Worm (Caenorhabditis elegans): ENCODE results near the gene C54E4.12.

DNA sequence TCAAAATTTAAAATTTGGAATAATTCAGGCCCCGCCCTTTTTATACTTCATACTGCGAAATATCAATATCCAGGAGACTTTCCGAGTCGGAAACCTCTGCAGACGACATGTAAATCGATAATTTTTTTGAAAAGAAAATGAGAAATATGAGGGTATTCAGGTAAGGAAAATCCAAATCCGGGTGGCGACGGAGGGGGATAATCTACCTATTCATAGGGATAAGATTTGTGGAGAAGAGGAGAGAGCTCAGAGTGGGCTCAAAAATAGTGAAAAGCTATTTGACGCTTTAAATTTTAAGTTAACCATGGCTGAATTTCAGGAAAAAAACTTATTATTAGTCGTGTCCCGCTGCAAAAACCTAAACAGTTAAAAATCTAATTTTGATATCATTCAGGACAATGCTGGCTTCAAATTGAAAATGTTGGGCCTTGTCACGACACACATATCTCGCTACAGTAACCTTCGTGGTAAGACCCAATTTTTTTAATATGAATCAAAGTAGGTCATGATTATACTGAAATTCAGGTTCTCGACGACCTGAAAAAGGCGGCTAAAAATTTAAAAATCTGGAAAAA, 29.1 kb downstream of the C54E4.12 start, which contains the start of gene che-6:
- no peak for TF ChIP-seq cog-1 (tag; optimal IDR thresholded peaks at IDR 0.05)
- TF ChIP-seq flt-1 (GFP tag; IDR thresholded peaks at IDR 0.05): no peak
- TF ChIP-seq tab-1 (GFP tag; IDR thresholded peaks at IDR 0.05): no peak
- no peak for TF ChIP-seq klf-2 (GFP tag; conservative IDR thresholded peaks at IDR 0.05)
- TF ChIP-seq ztf-23 (GFP tag; IDR thresholded peaks at IDR 0.05): no peak
- no peak for TF ChIP-seq ztf-29 (GFP tag; IDR thresholded peaks at IDR 0.05)
- no peak for TF ChIP-seq T22C8.4 (GFP tag; IDR thresholded peaks at IDR 0.05)
